Fruit fly (Drosophila melanogaster) S2 (cell line): ENCODE measurements around the gene CG31627.

Experiments
- CG8478 ChIP-seq: fragments of >200 bp; optimal IDR thresholded peaks from 2 replicates; lab custom pipeline; 2018
- CTCF ChIP-seq, 2 experiments: fragments of >200 bp; optimal IDR thresholded peaks; 2 replicates each; lab custom pipeline; 2018

DNA sequence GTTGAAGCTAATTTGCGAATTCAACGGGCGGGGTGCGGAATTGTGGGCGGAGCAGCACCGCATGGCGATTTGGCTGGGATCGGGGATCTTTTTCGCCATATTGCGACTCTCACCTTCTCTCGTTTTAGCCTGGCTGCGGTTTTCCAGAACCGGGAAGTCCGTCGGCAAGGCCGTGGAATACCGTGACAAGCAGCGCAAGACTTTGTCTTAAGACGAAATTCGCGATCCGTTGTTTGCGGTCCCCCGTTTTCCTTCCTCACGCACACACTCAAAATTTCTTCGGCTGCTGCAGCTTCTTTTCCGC, 6.1 kb downstream of the CG31627 start:
- TF ChIP-seq CG8478 (lab: Kevin White, UChicago) (no peak), CTCF (optimal IDR thresholded peaks at IDR 0.05; lab: Kevin White, UChicago) (no peak)
